Fruit fly (Drosophila melanogaster): ENCODE results near the gene CG15422.

dm6 chr2L:4037015-4037414, 32.2 kb downstream of the CG15422 start:
- TF ChIP-seq spab (GFP tag; optimal IDR thresholded peaks at IDR 0.05) (no peak), fkh (GFP tag; optimal IDR thresholded peaks at IDR 0.05) (no peak), dac (GFP tag; optimal IDR thresholded peaks at IDR 0.05) (no peak), CG6163 (GFP tag; IDR thresholded peaks at IDR 0.05) (no peak), eg (GFP tag; IDR thresholded peaks at IDR 0.05) (no peak), Eip93F (GFP tag; optimal IDR thresholded peaks at IDR 0.05) (no peak), Lpt (GFP tag; optimal IDR thresholded peaks at IDR 0.05) (no peak), CG7368 (GFP tag; optimal IDR thresholded peaks at IDR 0.05) (no peak), achi (GFP tag; optimal IDR thresholded peaks at IDR 0.05) (no peak)

All from whole organism, prepupa.